Worm (Caenorhabditis elegans) whole organism, mixed stage, embryonic: ENCODE results near the gene enu-3.5.

Source experiments
- M03D4.4 ChIP-seq: sonication (generic microtip); optimal IDR thresholded peaks from 2 replicates; lab custom pipeline; 2017; ENCODE audit warnings: mild to moderate bottlenecking, missing genetic modification characterization, missing compliant biosample characterization
- elt-3 ChIP-seq: fragments of 150-350 bp; optimal IDR thresholded peaks from 2 replicates; lab custom pipeline; 2014; ENCODE audit warnings: missing biosample characterization, missing genetic modification characterization
- hlh-1 ChIP-seq: fragments of 150-350 bp; optimal IDR thresholded peaks from 2 replicates; lab custom pipeline; 2014; ENCODE audit warnings: missing biosample characterization, missing genetic modification reagents, missing genetic modification characterization
- mep-1 ChIP-seq: fragments of 150-350 bp; optimal IDR thresholded peaks from 2 replicates; lab custom pipeline; 2017; ENCODE audit warnings: missing biosample characterization, missing genetic modification reagents, missing genetic modification characterization, inconsistent platforms
- nhr-12 ChIP-seq: fragments of 150-350 bp; optimal IDR thresholded peaks from 2 replicates; lab custom pipeline; 2014; ENCODE audit warnings: missing biosample characterization, missing genetic modification characterization
- nhr-76 ChIP-seq: sonication (generic microtip); optimal IDR thresholded peaks from 2 replicates; lab custom pipeline; 2017; ENCODE audit warnings: missing biosample characterization, missing genetic modification characterization
- pha-4 ChIP-seq: fragments of 150-350 bp; optimal IDR thresholded peaks from 2 replicates; lab custom pipeline; 2018; ENCODE audit warnings: missing biosample characterization, missing genetic modification reagents, missing genetic modification characterization
- tbx-8 ChIP-seq: fragments of 200-800 bp; sonication (Bioruptor generic); optimal IDR thresholded peaks from 2 replicates; lab custom pipeline; 2018; ENCODE audit warnings: mild to moderate bottlenecking, missing genetic modification characterization, moderate library complexity, missing compliant biosample characterization

- no peak for TF ChIP-seq M03D4.4 (tag; lab: Kevin White, UChicago)
- no peak for TF ChIP-seq elt-3 (tag; lab: Kevin White, UChicago)
- TF ChIP-seq pha-4 = no peak
- no peak for TF ChIP-seq nhr-76 (tag; lab: Kevin White, UChicago)
- no peak for TF ChIP-seq nhr-12 (tag; lab: Kevin White, UChicago)
- no peak for TF ChIP-seq mep-1
- TF ChIP-seq hlh-1 = no peak
- TF ChIP-seq tbx-8 = no peak
These were observed 7.8 kb upstream of the enu-3.5 start, which contains the start of gene Y37D8A.6 for ce11 chrIII:12870060-12870696.
